Fruit fly (Drosophila melanogaster) Kc167 (cell line): ENCODE data around the gene CG4328.

Experiments
- Myc ChIP-seq: fragments of >200 bp; optimal IDR thresholded peaks from 2 replicates; lab custom pipeline; 2017; ENCODE audit warnings: missing external identifiers
- insv ChIP-seq: fragments of >200 bp; optimal IDR thresholded peaks from 3 replicates; lab custom pipeline; 2018; ENCODE audit warnings: missing external identifiers
- psq ChIP-seq: fragments of >200 bp; optimal IDR thresholded peaks from 2 replicates; lab custom pipeline; 2017; ENCODE audit warnings: missing external identifiers

- TF ChIP-seq Myc (lab: Kevin White, UChicago) (no peak), insv (lab: Kevin White, UChicago) (no peak), psq (lab: Kevin White, UChicago) (no peak)
Observed at dm6 chr3L:12258698-12259097, 37.2 kb downstream of the CG4328 start.
